Fruit fly (Drosophila melanogaster): ENCODE measurements around the gene CG10254.

The CG10254 gene

DNA sequence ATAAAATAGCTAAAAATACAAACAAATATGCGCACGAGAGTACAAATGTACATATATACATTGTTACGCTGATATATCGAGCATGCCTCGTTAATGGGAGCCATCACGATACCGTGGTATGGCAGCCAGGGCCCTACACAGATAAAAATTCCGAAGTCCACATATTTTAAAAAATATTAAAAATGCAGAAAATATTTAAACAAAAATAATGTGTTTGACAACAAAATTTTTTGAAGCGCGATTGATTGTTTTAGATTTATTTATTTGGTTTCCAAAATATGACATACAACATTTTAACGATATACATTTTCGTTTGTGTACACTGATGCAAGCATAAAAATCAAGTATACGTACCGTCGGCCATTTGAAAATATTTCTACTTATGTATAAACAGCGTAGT lies 32.0 kb upstream of the CG10254 start (continued):
- peak; percentile 81 for TF ChIP-seq fru (GFP tag; optimal IDR thresholded peaks at IDR 0.05)
- peak; percentile 83 for TF ChIP-seq OdsH (GFP tag; optimal IDR thresholded peaks at IDR 0.05)
- TF ChIP-seq Dfd (GFP tag; optimal IDR thresholded peaks at IDR 0.05): no peak
- TF ChIP-seq Hr83 (GFP tag; optimal IDR thresholded peaks at IDR 0.05; ENCODE audit: poor library complexity, severe bottlenecking): no peak
- TF ChIP-seq h (GFP tag; optimal IDR thresholded peaks at IDR 0.05): peak; percentile 83
- TF ChIP-seq rgr (GFP tag; optimal IDR thresholded peaks at IDR 0.05): peak; percentile 82
- TF ChIP-seq CG32264 (GFP tag; optimal IDR thresholded peaks at IDR 0.05): peak; percentile 45
- TF ChIP-seq HLH106 (tag; optimal IDR thresholded peaks at IDR 0.05): peak; percentile 54
- TF ChIP-seq psq (GFP tag; optimal IDR thresholded peaks at IDR 0.05): peak; percentile 58
- peak; percentile 55 for TF ChIP-seq brk (GFP tag; optimal IDR thresholded peaks at IDR 0.05)

- TF ChIP-seq Hnf4 (GFP tag; optimal IDR thresholded peaks at IDR 0.05) (peak; percentile 0), Hr83 (GFP tag; optimal IDR thresholded peaks at IDR 0.05; ENCODE audit: poor library complexity, severe bottlenecking) (peak; percentile 21), CrebA (GFP tag; optimal IDR thresholded peaks at IDR 0.05; ENCODE audit: borderline replicate concordance) (peak; percentile 44), h (GFP tag; optimal IDR thresholded peaks at IDR 0.05) (peak; percentile 62), Rel (GFP tag; optimal IDR thresholded peaks at IDR 0.05) (no peak), Rel (tag; optimal IDR thresholded peaks at IDR 0.05) (peak; percentile 85), CG32264 (GFP tag; optimal IDR thresholded peaks at IDR 0.05) (no peak), Dif (GFP tag; optimal IDR thresholded peaks at IDR 0.05; ENCODE audit: partially characterized antibody) (no peak), fru (GFP tag; optimal IDR thresholded peaks at IDR 0.05) (no peak), br (GFP tag; optimal IDR thresholded peaks at IDR 0.05) (peak; percentile 42), OdsH (GFP tag; optimal IDR thresholded peaks at IDR 0.05) (peak; percentile 43), dl (GFP tag; optimal IDR thresholded peaks at IDR 0.05; ENCODE audit: insufficient read depth in 1 of 2, partially characterized antibody in 2 of 2) (no peak), Sp1 (GFP tag; optimal IDR thresholded peaks at IDR 0.05) (peak; percentile 8)
Measured at dm6 chr3R:23725711-23726349, 31.0 kb upstream of the CG10254 start.

DNA sequence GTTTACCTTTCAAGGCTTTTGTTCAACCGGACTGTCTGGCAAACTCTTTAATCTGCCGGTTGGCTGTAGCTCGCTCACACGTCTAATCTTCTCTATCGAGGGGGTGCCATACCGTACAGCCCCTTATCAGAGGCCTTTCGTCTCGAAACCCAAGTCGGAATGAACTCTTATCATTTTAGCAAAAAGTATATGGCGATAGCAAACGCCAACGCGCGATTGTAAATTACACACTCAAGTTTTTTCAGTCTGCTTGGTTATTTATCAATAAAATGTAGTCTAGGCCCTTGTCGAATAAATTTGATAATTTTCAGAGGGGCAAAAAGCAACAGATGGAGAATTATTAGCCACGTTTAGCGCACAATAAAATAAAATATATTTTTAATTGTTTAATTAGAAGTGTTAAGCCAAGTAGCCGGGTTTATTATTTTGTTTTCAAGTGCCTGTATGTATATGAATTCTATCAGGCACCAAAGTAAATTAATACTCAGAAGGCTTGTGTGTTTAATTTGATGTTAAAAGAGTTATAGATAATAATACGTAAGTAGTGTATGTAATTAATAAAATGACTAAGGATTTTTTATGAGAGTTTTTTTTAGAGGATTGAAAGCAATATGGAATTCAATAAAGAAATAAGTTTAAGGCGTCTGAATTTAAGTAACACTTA lies 30.2 kb upstream of the CG10254 start:
- TF ChIP-seq Rel (GFP tag; optimal IDR thresholded peaks at IDR 0.05): no peak
- TF ChIP-seq Rel (tag; optimal IDR thresholded peaks at IDR 0.05): peak; percentile 42
- TF ChIP-seq Vsx2 (GFP tag; optimal IDR thresholded peaks at IDR 0.05; ENCODE audit: partially characterized antibody): peak; percentile 31
- TF ChIP-seq dsf (GFP tag; optimal IDR thresholded peaks at IDR 0.05; ENCODE audit: borderline replicate concordance): no peak
- TF ChIP-seq CG9705 (GFP tag; optimal IDR thresholded peaks at IDR 0.05): no peak
- TF ChIP-seq Myc (optimal IDR thresholded peaks at IDR 0.05): no peak
- TF ChIP-seq CrebA (GFP tag; optimal IDR thresholded peaks at IDR 0.05; ENCODE audit: borderline replicate concordance): peak; percentile 80
- no peak for TF ChIP-seq Sp1 (GFP tag; optimal IDR thresholded peaks at IDR 0.05)
- no peak for TF ChIP-seq Dfd (GFP tag; optimal IDR thresholded peaks at IDR 0.05)
- no peak for TF ChIP-seq Hr83 (GFP tag; optimal IDR thresholded peaks at IDR 0.05; ENCODE audit: poor library complexity, severe bottlenecking)
- TF ChIP-seq tai (GFP tag; optimal IDR thresholded peaks at IDR 0.05): no peak
- TF ChIP-seq sage (GFP tag; optimal IDR thresholded peaks at IDR 0.05): peak; percentile 7
- peak; percentile 12 for TF ChIP-seq h (GFP tag; optimal IDR thresholded peaks at IDR 0.05)
- no peak for TF ChIP-seq OdsH (GFP tag; optimal IDR thresholded peaks at IDR 0.05)
- TF ChIP-seq HLH106 (tag; optimal IDR thresholded peaks at IDR 0.05): no peak
- no peak for TF ChIP-seq dmrt93B (GFP tag; optimal IDR thresholded peaks at IDR 0.05)
- peak; percentile 42 for TF ChIP-seq brk (GFP tag; optimal IDR thresholded peaks at IDR 0.05)
- TF ChIP-seq br (GFP tag; optimal IDR thresholded peaks at IDR 0.05): peak; percentile 55
- no peak for TF ChIP-seq N (GFP tag; optimal IDR thresholded peaks at IDR 0.05)

DNA sequence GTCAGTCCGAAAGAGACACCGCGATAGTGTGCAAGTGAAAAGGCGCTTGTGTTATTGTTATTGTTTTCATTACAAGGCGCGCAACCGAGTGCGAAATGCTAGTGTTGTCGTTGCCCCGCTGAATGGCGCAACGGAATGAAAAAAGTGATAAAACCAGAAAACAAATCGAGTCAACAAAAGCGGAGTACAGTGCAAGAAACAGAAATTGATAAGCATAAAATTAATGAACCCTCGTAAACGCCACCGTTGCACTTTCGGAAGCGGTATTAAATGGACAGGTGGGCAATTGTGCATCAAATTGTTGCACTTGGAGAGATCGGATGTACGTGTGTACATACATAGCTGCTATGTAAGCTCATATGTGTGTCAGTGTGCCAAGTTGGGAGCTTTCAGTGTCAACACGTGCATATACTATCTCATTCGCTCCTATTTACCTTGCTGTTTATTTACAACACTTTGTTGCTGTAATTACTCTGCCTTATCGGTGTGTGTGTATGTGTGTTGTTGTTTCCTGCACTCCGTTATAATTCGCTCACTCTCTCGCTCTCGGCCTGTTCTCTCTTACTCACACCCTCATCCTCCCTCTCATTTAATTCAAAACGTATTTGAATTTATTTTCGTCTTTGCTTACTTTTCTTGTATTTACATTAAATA lies 28.7 kb upstream of the CG10254 start:
- TF ChIP-seq CG9705 (GFP tag; optimal IDR thresholded peaks at IDR 0.05) (no peak), OdsH (GFP tag; optimal IDR thresholded peaks at IDR 0.05) (no peak), dsf (GFP tag; optimal IDR thresholded peaks at IDR 0.05; ENCODE audit: borderline replicate concordance) (no peak), ey (GFP tag; optimal IDR thresholded peaks at IDR 0.05) (no peak), Sp1 (GFP tag; optimal IDR thresholded peaks at IDR 0.05) (peak; percentile 2), CG32264 (GFP tag; optimal IDR thresholded peaks at IDR 0.05) (no peak), tai (GFP tag; optimal IDR thresholded peaks at IDR 0.05) (peak; percentile 51), Jra (GFP tag; optimal IDR thresholded peaks at IDR 0.05) (peak; percentile 17), Vsx2 (GFP tag; optimal IDR thresholded peaks at IDR 0.05; ENCODE audit: partially characterized antibody) (no peak), Rel (GFP tag; optimal IDR thresholded peaks at IDR 0.05) (no peak), Rel (tag; optimal IDR thresholded peaks at IDR 0.05) (no peak), Hr83 (GFP tag; optimal IDR thresholded peaks at IDR 0.05; ENCODE audit: poor library complexity, severe bottlenecking) (peak; percentile 70), woc (GFP tag; optimal IDR thresholded peaks at IDR 0.05) (no peak), usp (GFP tag; optimal IDR thresholded peaks at IDR 0.05) (no peak), Hr78 (GFP tag; optimal IDR thresholded peaks at IDR 0.05) (no peak), sage (GFP tag; optimal IDR thresholded peaks at IDR 0.05) (peak; percentile 34), psq (GFP tag; optimal IDR thresholded peaks at IDR 0.05) (no peak), Abd-B (GFP tag; optimal IDR thresholded peaks at IDR 0.05) (no peak), Hnf4 (GFP tag; optimal IDR thresholded peaks at IDR 0.05) (no peak), HLH106 (tag; optimal IDR thresholded peaks at IDR 0.05) (peak; percentile 10), Myc (optimal IDR thresholded peaks at IDR 0.05) (no peak), dmrt93B (GFP tag; optimal IDR thresholded peaks at IDR 0.05) (no peak), Dfd (GFP tag; optimal IDR thresholded peaks at IDR 0.05) (no peak), sv (GFP tag; optimal IDR thresholded peaks at IDR 0.05) (no peak), h (GFP tag; optimal IDR thresholded peaks at IDR 0.05) (peak; percentile 45), GATAd (GFP tag; optimal IDR thresholded peaks at IDR 0.05) (no peak), CrebA (GFP tag; optimal IDR thresholded peaks at IDR 0.05; ENCODE audit: borderline replicate concordance) (no peak), pan (optimal IDR thresholded peaks at IDR 0.05) (no peak), br (GFP tag; optimal IDR thresholded peaks at IDR 0.05) (peak; percentile 11), fru (GFP tag; optimal IDR thresholded peaks at IDR 0.05) (peak; percentile 24)

Data from whole organism, wandering third instar larva.